Fruit fly (Drosophila melanogaster) S2 (cell line): ENCODE data around the gene OXA1L.

ENCODE experiments used
- CG8478 ChIP-seq: fragments of >200 bp; optimal IDR thresholded peaks from 2 replicates; lab custom pipeline; 2018
- CTCF ChIP-seq, 2 experiments: fragments of >200 bp; optimal IDR thresholded peaks; 2 replicates each; lab custom pipeline; 2018

dm6 chr3L:10852347-10853130 is 33.7 kb downstream of the OXA1L start:
- TF ChIP-seq CTCF (optimal IDR thresholded peaks at IDR 0.05; lab: Kevin White, UChicago): no peak
- no peak for TF ChIP-seq CG8478 (lab: Kevin White, UChicago)
